Fruit fly (Drosophila melanogaster): Measurements from ENCODE around the gene crp.

The crp gene

dm6 chr2L:16275809-16276178, 11.7 kb downstream of the crp start (continued):
- TF ChIP-seq CG33213 (GFP tag; optimal IDR thresholded peaks at IDR 0.05) (no peak), Aef1 (GFP tag; IDR thresholded peaks at IDR 0.05) (no peak), CG12219 (GFP tag; optimal IDR thresholded peaks at IDR 0.05) (peak; percentile 21), CG11085 (GFP tag; IDR thresholded peaks at IDR 0.05) (no peak), CG8944 (GFP tag; optimal IDR thresholded peaks at IDR 0.05) (no peak), ttk (GFP tag; IDR thresholded peaks at IDR 0.05) (0 out of 2 replicates have a peak, but pooled peaks have one; percentile 43), stc (GFP tag; IDR thresholded peaks at IDR 0.05) (0 out of 2 replicates have a peak, but pooled peaks have one; percentile 8), CG2199 (GFP tag; IDR thresholded peaks at IDR 0.05) (no peak), Spps (tag; optimal IDR thresholded peaks at IDR 0.05) (no peak), tgo (GFP tag; IDR thresholded peaks at IDR 0.05) (peak; percentile 49; the same call in 2 of the 3 replicates), trem (tag; optimal IDR thresholded peaks at IDR 0.05) (no peak), ATbp (GFP tag; optimal IDR thresholded peaks at IDR 0.05) (peak; percentile 47), CG12391 (tag; optimal IDR thresholded peaks at IDR 0.05) (peak; percentile 51), insv (GFP tag; optimal IDR thresholded peaks at IDR 0.05) (no peak), CG17912 (GFP tag; optimal IDR thresholded peaks at IDR 0.05) (no peak), wdn (GFP tag; IDR thresholded peaks at IDR 0.05) (no peak), CG7963 (GFP tag; IDR thresholded peaks at IDR 0.05; ENCODE audit: partially characterized antibody) (no peak), BtbVII (GFP tag; optimal IDR thresholded peaks at IDR 0.05) (peak; percentile 56), Gug (GFP tag; IDR thresholded peaks at IDR 0.05) (0 out of 4 replicates have a peak, but pooled peaks have one; percentile 8), Dip3 (GFP tag; optimal IDR thresholded peaks at IDR 0.05) (peak; percentile 19), twi (tag; optimal IDR thresholded peaks at IDR 0.05) (no peak), Rx (GFP tag; IDR thresholded peaks at IDR 0.05) (no peak), CG10267 (tag; optimal IDR thresholded peaks at IDR 0.05) (peak; percentile 36), cg (GFP tag; optimal IDR thresholded peaks at IDR 0.05) (no peak), CG33557 (GFP tag; optimal IDR thresholded peaks at IDR 0.05) (no peak), CG13424 (tag; optimal IDR thresholded peaks at IDR 0.05) (peak; percentile 28), Abd-B (GFP tag; optimal IDR thresholded peaks at IDR 0.05) (no peak), jigr1 (GFP tag; IDR thresholded peaks at IDR 0.05) (no peak), Max (GFP tag; optimal IDR thresholded peaks at IDR 0.05) (no peak), CG5245 (GFP tag; optimal IDR thresholded peaks at IDR 0.05) (no peak), cad (GFP tag; optimal IDR thresholded peaks at IDR 0.05) (no peak), CG16779 (GFP tag; IDR thresholded peaks at IDR 0.05) (no peak), bsh (GFP tag; optimal IDR thresholded peaks at IDR 0.05) (peak in 1 of 2 experiments; percentile 41), slou (GFP tag; optimal IDR thresholded peaks at IDR 0.05) (no peak), ap (GFP tag; IDR thresholded peaks at IDR 0.05) (no peak), CG6254 (GFP tag; optimal IDR thresholded peaks at IDR 0.05) (peak; percentile 24), grau (tag; optimal IDR thresholded peaks at IDR 0.05) (peak; percentile 64), tin (GFP tag; optimal IDR thresholded peaks at IDR 0.05) (no peak), gem (tag; optimal IDR thresholded peaks at IDR 0.05) (peak; percentile 72), HHEX (GFP tag; optimal IDR thresholded peaks at IDR 0.05) (peak; percentile 63), zfh2 (GFP tag; optimal IDR thresholded peaks at IDR 0.05) (peak; percentile 30), Ptx1 (GFP tag; IDR thresholded peaks at IDR 0.05) (peak; percentile 35), bab2 (GFP tag; optimal IDR thresholded peaks at IDR 0.05) (peak; percentile 16), tup (GFP tag; optimal IDR thresholded peaks at IDR 0.05) (no peak), dan (GFP tag; IDR thresholded peaks at IDR 0.05) (no peak), Hr51 (GFP tag; optimal IDR thresholded peaks at IDR 0.05) (peak in 1 of 2 experiments; percentile 70), peb (GFP tag; IDR thresholded peaks at IDR 0.05) (no peak), B-H2 (GFP tag; optimal IDR thresholded peaks at IDR 0.05) (no peak), wek (GFP tag; optimal IDR thresholded peaks at IDR 0.05) (no peak), Bgb (GFP tag; IDR thresholded peaks at IDR 0.05; ENCODE audit: partially characterized antibody) (no peak), crp (GFP tag; optimal IDR thresholded peaks at IDR 0.05) (no peak)

Measured in whole organism, embryonic.